Worm (Caenorhabditis elegans) whole organism, young adult: Measurements from ENCODE around the gene srp-2.

ENCODE experiments used
- T07F8.4 ChIP-seq: sonication (generic microtip); optimal IDR thresholded peaks from 2 replicates; lab custom pipeline; 2016; ENCODE audit warnings: mild to moderate bottlenecking, missing genetic modification characterization, moderate library complexity, missing compliant biosample characterization
- cebp-1 ChIP-seq, 2 experiments: fragments of 200-800 bp in 1 of 2; sonication (Bioruptor generic) in 1 of 2; sonication (generic microtip) in 1 of 2; IDR thresholded peaks in 1 of 2; optimal IDR thresholded peaks in 1 of 2; 2 replicates each; pipeline versions ENCODE4 v1.3.6 to Lab custom; 2017 to 2022; ENCODE audit warnings: missing compliant biosample characterization in 2 of 2, missing genetic modification characterization in 2 of 2, mild to moderate bottlenecking in 1 of 2, missing genetic modification reagents in 1 of 2, moderate library complexity in 1 of 2
- ceh-79 ChIP-seq: sonication (generic microtip); optimal IDR thresholded peaks from 2 replicates; lab custom pipeline; 2017; ENCODE audit warnings: mild to moderate bottlenecking, missing genetic modification characterization, missing compliant biosample characterization
- hrde-1 ChIP-seq: sonication (generic microtip); optimal IDR thresholded peaks from 2 replicates; lab custom pipeline; 2016; ENCODE audit warnings: missing genetic modification characterization, mild to moderate bottlenecking, missing compliant biosample characterization, moderate library complexity, missing genotype, missing genetic modification reagents, borderline replicate concordance
- mcd-1 ChIP-seq: fragments of 200-800 bp; sonication (Bioruptor generic); IDR thresholded peaks from 2 replicates; pipeline ENCODE4 v1.3.6; 2022; ENCODE audit warnings: missing genetic modification reagents, missing genetic modification characterization, missing compliant biosample characterization
- nfya-1 ChIP-seq: sonication (generic microtip); optimal IDR thresholded peaks from 2 replicates; lab custom pipeline; 2017; ENCODE audit warnings: antibody characterized with exemption, missing compliant biosample characterization, missing genetic modification characterization, borderline replicate concordance; ENCODE audit not compliant: insufficient read depth
- nhr-179 ChIP-seq: sonication (generic microtip); optimal IDR thresholded peaks from 2 replicates; lab custom pipeline; 2016; ENCODE audit warnings: mild to moderate bottlenecking, missing genetic modification characterization, missing compliant biosample characterization
- nhr-80 ChIP-seq: sonication (generic microtip); optimal IDR thresholded peaks from 2 replicates; lab custom pipeline; 2016; ENCODE audit warnings: missing genetic modification characterization, missing compliant biosample characterization
- pha-4 ChIP-seq: fragments of 150-350 bp; sonication (generic microtip); optimal IDR thresholded peaks from 2 replicates; lab custom pipeline; 2014; ENCODE audit warnings: missing biosample characterization, missing genetic modification reagents, missing genetic modification characterization
- snpc-4 ChIP-seq, 5 experiments: fragments of 150-350 bp in 1 of 5; sonication (generic microtip) in 4 of 5; optimal IDR thresholded peaks; 2 replicates each; lab custom pipeline; 2014 to 2018; ENCODE audit warnings: missing genetic modification characterization in 5 of 5, missing biosample characterization in 3 of 5, antibody characterized with exemption in 2 of 5, mild to moderate bottlenecking in 2 of 5, missing compliant biosample characterization in 2 of 5, missing genotype in 2 of 5, moderate library complexity in 2 of 5, missing genetic modification reagents in 1 of 5
- tbp1 ChIP-seq: fragments of 200-800 bp; sonication (Bioruptor generic); optimal IDR thresholded peaks from 2 replicates; lab custom pipeline; 2018; ENCODE audit warnings: mild to moderate bottlenecking, missing genetic modification characterization, missing compliant biosample characterization
- unc-130 ChIP-seq: sonication (generic microtip); optimal IDR thresholded peaks from 2 replicates; lab custom pipeline; 2016; ENCODE audit warnings: missing genetic modification reagents, missing genetic modification characterization, missing compliant biosample characterization
- ztf-25 ChIP-seq: fragments of 200-800 bp; sonication (Bioruptor generic); IDR thresholded peaks from 2 replicates; pipeline ENCODE4 v1.3.6; 2022; ENCODE audit warnings: missing genetic modification reagents, missing genetic modification characterization, missing compliant biosample characterization

DNA sequence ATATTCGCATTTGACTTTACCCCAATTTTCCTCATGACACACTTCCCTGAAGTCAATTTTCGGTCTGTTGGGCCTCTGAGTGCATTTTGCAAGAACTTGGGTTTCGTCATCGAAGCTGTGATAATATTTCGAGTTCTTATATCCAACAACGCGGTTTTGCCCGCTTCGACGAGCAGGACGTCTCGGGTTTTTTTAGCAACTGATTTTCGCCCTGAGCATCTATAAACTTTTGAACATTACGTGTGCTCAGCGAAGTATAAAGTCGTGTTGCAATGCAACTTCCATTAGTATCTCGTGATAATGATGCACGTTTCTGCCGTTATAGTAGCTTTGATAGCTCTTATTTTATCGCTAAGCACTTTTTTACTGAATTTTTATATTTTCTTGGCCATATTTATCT lies 17.6 kb downstream of the srp-2 start, which contains the start of gene srbc-60:
- TF ChIP-seq nfya-1 (tag; lab: Kevin White, UChicago) (no peak), ceh-79 (tag; lab: Kevin White, UChicago) (no peak), T07F8.4 (tag; lab: Kevin White, UChicago) (no peak), pha-4 (tag; lab: Kevin White, UChicago) (no peak), snpc-4 (GFP tag; optimal IDR thresholded peaks at IDR 0.05; lab: Kevin White, UChicago) (no peak), snpc-4 (tag; optimal IDR thresholded peaks at IDR 0.05; lab: Kevin White, UChicago) (no peak), nhr-80 (tag; lab: Kevin White, UChicago) (no peak), hrde-1 (tag; lab: Kevin White, UChicago) (no peak), tbp1 (GFP tag; lab: Kevin White, UChicago) (no peak), nhr-179 (no peak), mcd-1 (GFP tag; lab: Robert Waterston, UW) (no peak), ztf-25 (no peak), cebp-1 (GFP tag; IDR thresholded peaks at IDR 0.05; lab: Robert Waterston, UW) (no peak), cebp-1 (tag; optimal IDR thresholded peaks at IDR 0.05; lab: Kevin White, UChicago) (no peak), unc-130 (GFP tag; lab: Kevin White, UChicago) (no peak)
